Fruit fly (Drosophila melanogaster) whole organism: ENCODE data around the gene CG14630.

Experiments
- CG8478 ChIP-seq: fragments of >200 bp; optimal IDR thresholded peaks from 2 replicates; lab custom pipeline; 2018; ENCODE audit warnings: inconsistent platforms
- Dll ChIP-seq: fragments of >200 bp; optimal IDR thresholded peaks from 2 replicates; lab custom pipeline; 2017
- EcR ChIP-seq, 2 experiments: fragments of >200 bp; optimal IDR thresholded peaks; 2 replicates each; lab custom pipeline; 2017; ENCODE audit warnings: missing biosample characterization in 2 of 2, missing genetic modification characterization in 2 of 2, missing genetic modification reagents in 2 of 2
- pan ChIP-seq: fragments of >200 bp; optimal IDR thresholded peaks from 2 replicates; lab custom pipeline; 2017
- psq ChIP-seq: fragments of >200 bp; optimal IDR thresholded peaks from 2 replicates; lab custom pipeline; 2017
- usp ChIP-seq: fragments of >200 bp; optimal IDR thresholded peaks from 2 replicates; lab custom pipeline; 2017; ENCODE audit warnings: missing biosample characterization, missing genetic modification characterization, mixed read lengths

Gene CG14630

dm6 chrX:1047695-1048094 is 16.4 kb downstream of the CG14630 start:
- TF ChIP-seq pan (lab: Kevin White, UChicago) = no peak

- no peak for TF ChIP-seq usp (GFP tag; lab: Kevin White, UChicago)
Measured at dm6 chrX:1050617-1051250, 19.4 kb downstream of the CG14630 start.

- TF ChIP-seq Dll = no peak
- TF ChIP-seq pan (lab: Kevin White, UChicago) = no peak
- TF ChIP-seq psq = no peak
Measured at dm6 chrX:1051251-1051629, 19.9 kb downstream of the CG14630 start, which contains the start of gene CG14629. CG14629 (plus strand) TSS chrX:1051525.

dm6 chrX:1052684-1053389 is 21.5 kb downstream of the CG14630 start:
- no peak for TF ChIP-seq pan (lab: Kevin White, UChicago)
- TF ChIP-seq usp (GFP tag; lab: Kevin White, UChicago) = no peak

dm6 chrX:1056338-1056737 is 25.0 kb downstream of the CG14630 start:
- no peak for TF ChIP-seq EcR (GFP tag; optimal IDR thresholded peaks at IDR 0.05; lab: Kevin White, UChicago)
- no peak for TF ChIP-seq CG8478
- TF ChIP-seq pan (lab: Kevin White, UChicago) = no peak
- TF ChIP-seq Dll = no peak
- no peak for TF ChIP-seq usp (GFP tag; lab: Kevin White, UChicago)
- TF ChIP-seq psq = no peak

dm6 chrX:1063143-1063542 is 31.8 kb downstream of the CG14630 start:
- TF ChIP-seq Dll = no peak
- TF ChIP-seq CG8478 = no peak
- TF ChIP-seq usp (GFP tag; lab: Kevin White, UChicago) = no peak
- TF ChIP-seq psq = no peak

dm6 chrX:1080715-1081114 is 49.4 kb downstream of the CG14630 start:
- TF ChIP-seq usp (GFP tag; lab: Kevin White, UChicago) (no peak), Dll (no peak), CG8478 (no peak), pan (lab: Kevin White, UChicago) (no peak), psq (no peak), EcR (GFP tag; optimal IDR thresholded peaks at IDR 0.05; lab: Kevin White, UChicago) (no peak)

dm6 chrX:1082417-1082816 is 51.1 kb downstream of the CG14630 start:
- TF ChIP-seq CG8478 = no peak
